Worm (Caenorhabditis elegans): ENCODE data around the gene C33G3.6.

Gene C33G3.6

ce11 chrX:14053754-14054153 is 30.4 kb downstream of the C33G3.6 start:
- TF ChIP-seq pha-4 (tag; optimal IDR thresholded peaks at IDR 0.05) (no peak), eor-1 (tag; optimal IDR thresholded peaks at IDR 0.05) (no peak), nhr-11 (tag; optimal IDR thresholded peaks at IDR 0.05) (no peak), elt-3 (tag; optimal IDR thresholded peaks at IDR 0.05) (no peak), nhr-67 (tag; optimal IDR thresholded peaks at IDR 0.05) (no peak), ama-1 (optimal IDR thresholded peaks at IDR 0.05) (no peak), nhr-25 (tag; optimal IDR thresholded peaks at IDR 0.05) (no peak), skn-1 (tag; optimal IDR thresholded peaks at IDR 0.05) (no peak), jun-1 (tag; optimal IDR thresholded peaks at IDR 0.05) (no peak), hmg-11 (tag; optimal IDR thresholded peaks at IDR 0.05) (no peak), nhr-23 (tag; optimal IDR thresholded peaks at IDR 0.05) (no peak), zag-1 (tag; optimal IDR thresholded peaks at IDR 0.05) (no peak)

- TF ChIP-seq unc-62 (GFP tag; optimal IDR thresholded peaks at IDR 0.05) = no peak
- no peak for TF ChIP-seq egl-27 (tag; optimal IDR thresholded peaks at IDR 0.05)
Observed at ce11 chrX:14049235-14049634, 34.9 kb downstream of the C33G3.6 start, which contains the start of gene dyc-1. TSS of gene dyc-1 (plus strand) at chrX:14049535.

DNA sequence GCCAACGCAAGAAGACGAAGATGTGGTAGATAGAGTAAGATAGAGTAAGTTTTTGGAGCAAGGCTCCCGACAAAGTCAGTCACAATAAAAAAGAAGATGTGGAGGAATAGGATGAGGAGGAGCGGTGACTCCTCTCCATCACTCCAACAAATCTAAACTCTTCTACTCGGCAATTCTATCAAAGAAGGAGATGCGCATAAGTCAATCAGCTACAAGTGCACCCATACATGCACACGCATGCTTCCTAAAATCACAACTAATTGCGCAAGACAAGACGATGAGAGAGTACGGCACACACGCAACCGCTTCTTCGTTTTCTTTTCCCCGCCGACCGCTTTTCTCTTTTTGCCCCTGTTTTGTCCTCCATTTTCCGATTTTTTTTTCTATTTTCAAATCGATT is 36.5 kb downstream of the C33G3.6 start:
- no peak for TF ChIP-seq elt-1 (tag; optimal IDR thresholded peaks at IDR 0.05)
- TF ChIP-seq fkh-10 (GFP tag; optimal IDR thresholded peaks at IDR 0.05) = peak; percentile 59
- TF ChIP-seq nfya-1 (tag; optimal IDR thresholded peaks at IDR 0.05; ENCODE audit: insufficient read depth) = no peak
- peak; percentile 2 for TF ChIP-seq lin-39 (tag; optimal IDR thresholded peaks at IDR 0.05)
- TF ChIP-seq hmg-11 (tag; optimal IDR thresholded peaks at IDR 0.05) = no peak

DNA sequence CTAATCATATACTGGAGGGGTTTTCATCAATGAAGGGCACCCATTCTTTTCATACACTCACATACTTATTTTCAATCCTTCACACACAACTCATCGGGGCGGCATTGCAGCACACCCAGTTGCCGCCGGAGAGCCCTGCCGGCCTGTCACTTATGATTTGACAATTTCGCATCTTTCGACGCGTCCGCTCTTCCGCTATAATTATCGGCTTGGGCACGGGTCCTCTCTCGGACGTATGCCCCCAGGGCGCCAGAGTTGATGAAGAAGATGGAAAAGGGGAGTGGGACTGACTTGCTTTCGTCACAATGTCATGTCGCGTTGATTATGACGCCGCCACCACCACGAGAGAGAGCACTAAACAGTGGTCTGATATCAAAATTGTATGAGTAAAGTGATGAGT is 39.8 kb downstream of the C33G3.6 start:
- TF ChIP-seq lin-39 (tag; optimal IDR thresholded peaks at IDR 0.05) (peak; percentile 7), ama-1 (optimal IDR thresholded peaks at IDR 0.05) (no peak), zag-1 (tag; optimal IDR thresholded peaks at IDR 0.05) (no peak)

DNA sequence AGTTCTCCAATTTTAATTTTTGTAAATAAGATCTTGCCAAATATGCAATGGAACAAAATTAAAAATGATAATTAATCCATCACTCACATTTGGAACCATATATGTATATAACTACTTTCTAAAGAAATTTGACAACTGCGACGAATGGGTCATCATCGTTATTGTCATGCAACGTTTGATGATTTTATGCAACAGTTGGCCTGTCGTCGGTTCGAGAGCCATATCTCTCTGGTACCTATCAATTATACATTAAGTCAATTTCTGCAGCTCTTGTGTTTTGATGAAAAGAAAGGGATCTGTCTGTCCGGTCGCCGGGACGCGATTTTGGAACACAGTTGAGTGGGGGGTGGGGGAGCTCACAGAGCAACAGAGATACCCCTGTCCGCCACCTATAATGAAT is 44.8 kb downstream of the C33G3.6 start:
- no peak for TF ChIP-seq jun-1 (tag; optimal IDR thresholded peaks at IDR 0.05)
- no peak for TF ChIP-seq lin-15B (tag; optimal IDR thresholded peaks at IDR 0.05)
- no peak for TF ChIP-seq nhr-76 (tag; optimal IDR thresholded peaks at IDR 0.05)
- TF ChIP-seq pqm-1 (tag; optimal IDR thresholded peaks at IDR 0.05) = no peak
- TF ChIP-seq ztf-11 (tag; optimal IDR thresholded peaks at IDR 0.05) = no peak
- TF ChIP-seq nhr-67 (tag; optimal IDR thresholded peaks at IDR 0.05) = no peak

- no peak for TF ChIP-seq elt-1 (tag; optimal IDR thresholded peaks at IDR 0.05)
- peak; percentile 38 for TF ChIP-seq pha-4 (tag; optimal IDR thresholded peaks at IDR 0.05)
Observed at ce11 chrX:14033494-14033893, 50.6 kb downstream of the C33G3.6 start, which contains the start of gene arrd-25. TSS of gene arrd-25 (plus strand) at chrX:14033794.

DNA sequence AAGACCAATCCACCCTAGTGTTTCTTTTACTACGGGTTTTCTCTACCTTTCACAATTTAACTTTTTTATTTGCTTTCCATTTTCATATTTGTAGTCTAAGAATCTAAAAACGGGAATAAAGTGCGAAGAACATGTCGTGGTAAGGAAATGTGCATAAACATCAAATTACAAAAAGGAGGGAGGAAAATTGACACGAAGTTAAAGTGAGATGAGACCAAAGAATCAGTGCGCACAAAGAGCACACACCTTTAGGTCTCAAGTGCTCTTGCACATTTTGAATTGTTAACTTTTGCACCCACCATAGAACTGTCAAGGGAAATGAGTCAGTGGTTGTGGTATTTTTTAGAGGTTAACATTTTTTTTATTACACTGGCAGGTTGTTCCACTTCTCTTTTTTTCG is 53.6 kb downstream of the C33G3.6 start:
- TF ChIP-seq elt-2 (tag; optimal IDR thresholded peaks at IDR 0.05) (peak; percentile 39), pqm-1 (tag; optimal IDR thresholded peaks at IDR 0.05) (peak; percentile 55), nhr-76 (tag; optimal IDR thresholded peaks at IDR 0.05) (no peak), pha-4 (tag; optimal IDR thresholded peaks at IDR 0.05) (peak; percentile 29), eor-1 (tag; optimal IDR thresholded peaks at IDR 0.05) (no peak)

- TF ChIP-seq unc-62 (GFP tag; optimal IDR thresholded peaks at IDR 0.05) (no peak), nhr-23 (tag; optimal IDR thresholded peaks at IDR 0.05) (no peak), unc-39 (tag; optimal IDR thresholded peaks at IDR 0.05) (no peak), pha-4 (tag; optimal IDR thresholded peaks at IDR 0.05) (no peak), ama-1 (optimal IDR thresholded peaks at IDR 0.05) (no peak), pqm-1 (tag; optimal IDR thresholded peaks at IDR 0.05) (no peak), ZK546.5 (tag; optimal IDR thresholded peaks at IDR 0.05) (no peak), fkh-10 (GFP tag; optimal IDR thresholded peaks at IDR 0.05) (no peak), nfya-1 (tag; optimal IDR thresholded peaks at IDR 0.05; ENCODE audit: insufficient read depth) (no peak), snpc-4 (tag; optimal IDR thresholded peaks at IDR 0.05) (no peak), nhr-76 (tag; optimal IDR thresholded peaks at IDR 0.05) (no peak), ceh-9 (tag; optimal IDR thresholded peaks at IDR 0.05) (no peak), egl-5 (tag; optimal IDR thresholded peaks at IDR 0.05) (no peak), nhr-11 (tag; optimal IDR thresholded peaks at IDR 0.05) (no peak), ceh-28 (tag; optimal IDR thresholded peaks at IDR 0.05) (no peak), aly-2 (tag; optimal IDR thresholded peaks at IDR 0.05) (no peak)
Observed at ce11 chrX:14029872-14030271, 54.3 kb downstream of the C33G3.6 start.
